Worm (Caenorhabditis elegans): ENCODE results near the gene ZC204.14.
A peak's percentile ranks its signal among the peaks of the same experiment; 100 is the strongest.

The ZC204.14 gene

ce11 chrII:1650502-1650901 lies 12.2 kb downstream of the ZC204.14 start, which contains the start of gene fbxb-20:
fbxb-20 (minus strand) TSS chrII:1650602.
- TF ChIP-seq daf-12 (tag; optimal IDR thresholded peaks at IDR 0.05): no peak
- no peak for TF ChIP-seq ztf-11 (tag; optimal IDR thresholded peaks at IDR 0.05)
- TF ChIP-seq elt-1 (tag; optimal IDR thresholded peaks at IDR 0.05): no peak
- no peak for TF ChIP-seq tbx-2 (tag; optimal IDR thresholded peaks at IDR 0.05)
- no peak for TF ChIP-seq nhr-25 (tag; optimal IDR thresholded peaks at IDR 0.05)
- TF ChIP-seq lin-39 (tag; optimal IDR thresholded peaks at IDR 0.05): no peak
- TF ChIP-seq elt-2 (tag; optimal IDR thresholded peaks at IDR 0.05): no peak
- TF ChIP-seq ama-1 (optimal IDR thresholded peaks at IDR 0.05): no peak
- no peak for TF ChIP-seq egl-27 (tag; optimal IDR thresholded peaks at IDR 0.05)

ce11 chrII:1648768-1649167 lies 14.0 kb downstream of the ZC204.14 start, which contains the start of gene fbxb-21:
fbxb-21 (minus strand) TSS chrII:1648868.
- TF ChIP-seq fkh-10 (GFP tag; optimal IDR thresholded peaks at IDR 0.05): peak; percentile 44
- no peak for TF ChIP-seq nhr-237 (tag; optimal IDR thresholded peaks at IDR 0.05)
- TF ChIP-seq egl-27 (tag; optimal IDR thresholded peaks at IDR 0.05): no peak
- no peak for TF ChIP-seq lsy-12 (tag; optimal IDR thresholded peaks at IDR 0.05)
- no peak for TF ChIP-seq R02D3.7 (tag; optimal IDR thresholded peaks at IDR 0.05)
- no peak for TF ChIP-seq nhr-76 (tag; optimal IDR thresholded peaks at IDR 0.05)
- TF ChIP-seq daf-12 (tag; optimal IDR thresholded peaks at IDR 0.05): no peak

- TF ChIP-seq nhr-12 (tag; optimal IDR thresholded peaks at IDR 0.05): no peak
- no peak for TF ChIP-seq lin-39 (tag; optimal IDR thresholded peaks at IDR 0.05)
- no peak for TF ChIP-seq R02D3.7 (tag; optimal IDR thresholded peaks at IDR 0.05)
- TF ChIP-seq ztf-11 (tag; optimal IDR thresholded peaks at IDR 0.05): no peak
- TF ChIP-seq aly-2 (tag; optimal IDR thresholded peaks at IDR 0.05): no peak
- TF ChIP-seq mdl-1 (tag; optimal IDR thresholded peaks at IDR 0.05): no peak
- TF ChIP-seq jun-1 (tag; optimal IDR thresholded peaks at IDR 0.05): no peak
- no peak for TF ChIP-seq nhr-76 (tag; optimal IDR thresholded peaks at IDR 0.05)
- no peak for TF ChIP-seq fkh-2 (tag; optimal IDR thresholded peaks at IDR 0.05)
- TF ChIP-seq snpc-4 (tag; optimal IDR thresholded peaks at IDR 0.05): no peak
Measured at ce11 chrII:1646199-1646598, 16.6 kb downstream of the ZC204.14 start, which contains the start of gene ZC204.17. ZC204.17 (minus strand) TSS chrII:1646299.

ce11 chrII:1644777-1645348 lies 17.9 kb downstream of the ZC204.14 start, which contains the start of gene ZC204.6:
ZC204.6 (minus strand) TSS chrII:1644827.
- TF ChIP-seq unc-39 (tag; optimal IDR thresholded peaks at IDR 0.05) (no peak), egl-27 (tag; optimal IDR thresholded peaks at IDR 0.05) (no peak), nhr-43 (tag; optimal IDR thresholded peaks at IDR 0.05; ENCODE audit: poor library complexity, severe bottlenecking) (no peak), snpc-4 (tag; optimal IDR thresholded peaks at IDR 0.05) (no peak), ztf-4 (tag; optimal IDR thresholded peaks at IDR 0.05) (no peak), tbx-2 (tag; optimal IDR thresholded peaks at IDR 0.05) (no peak), aly-2 (tag; optimal IDR thresholded peaks at IDR 0.05) (no peak), sea-2 (GFP tag; optimal IDR thresholded peaks at IDR 0.05) (no peak), ztf-11 (tag; optimal IDR thresholded peaks at IDR 0.05) (no peak), nhr-28 (tag; optimal IDR thresholded peaks at IDR 0.05) (no peak), nhr-77 (tag; optimal IDR thresholded peaks at IDR 0.05) (no peak), ceh-9 (tag; optimal IDR thresholded peaks at IDR 0.05) (no peak), ama-1 (optimal IDR thresholded peaks at IDR 0.05) (no peak), ceh-16 (tag; optimal IDR thresholded peaks at IDR 0.05) (no peak), unc-62 (GFP tag; optimal IDR thresholded peaks at IDR 0.05) (no peak), nhr-12 (tag; optimal IDR thresholded peaks at IDR 0.05) (no peak), mdl-1 (tag; optimal IDR thresholded peaks at IDR 0.05) (no peak)

ce11 chrII:1640496-1640895 lies 22.3 kb downstream of the ZC204.14 start, which contains the start of gene srh-72:
srh-72 (minus strand) TSS chrII:1640596.
- TF ChIP-seq ama-1 (optimal IDR thresholded peaks at IDR 0.05) (no peak), nhr-67 (tag; optimal IDR thresholded peaks at IDR 0.05) (no peak), elt-1 (tag; optimal IDR thresholded peaks at IDR 0.05) (no peak), nhr-25 (tag; optimal IDR thresholded peaks at IDR 0.05) (no peak), ZK546.5 (tag; optimal IDR thresholded peaks at IDR 0.05) (no peak), mdl-1 (tag; optimal IDR thresholded peaks at IDR 0.05) (no peak), nhr-76 (tag; optimal IDR thresholded peaks at IDR 0.05) (no peak), ztf-11 (tag; optimal IDR thresholded peaks at IDR 0.05) (no peak), elt-3 (tag; optimal IDR thresholded peaks at IDR 0.05) (no peak), jun-1 (tag; optimal IDR thresholded peaks at IDR 0.05) (no peak), lsy-12 (tag; optimal IDR thresholded peaks at IDR 0.05) (no peak), aly-2 (tag; optimal IDR thresholded peaks at IDR 0.05) (no peak)
